Fruit fly (Drosophila melanogaster): ENCODE measurements around the gene CG14434.

Gene CG14434

dm6 chrX:6860413-6861089 is 6.4 kb downstream of the CG14434 start (continued):
- TF ChIP-seq Mrtf (GFP tag; IDR thresholded peaks at IDR 0.05), result no peak
- no peak for TF ChIP-seq chm (GFP tag; IDR thresholded peaks at IDR 0.05)
- no peak for TF ChIP-seq CG3838 (GFP tag; optimal IDR thresholded peaks at IDR 0.05)
- no peak for TF ChIP-seq CG43689 (GFP tag; IDR thresholded peaks at IDR 0.05)
- TF ChIP-seq CG9817 (tag; optimal IDR thresholded peaks at IDR 0.05), result no peak
- TF ChIP-seq wdn (GFP tag; IDR thresholded peaks at IDR 0.05), result no peak
- no peak for TF ChIP-seq tup (GFP tag; optimal IDR thresholded peaks at IDR 0.05)
- no peak for TF ChIP-seq CG14050 (GFP tag; IDR thresholded peaks at IDR 0.05)
- no peak for TF ChIP-seq gsb-n (tag; optimal IDR thresholded peaks at IDR 0.05)
- no peak for TF ChIP-seq ci (GFP tag; IDR thresholded peaks at IDR 0.05)
- TF ChIP-seq CG18599 (GFP tag; optimal IDR thresholded peaks at IDR 0.05), result no peak
- no peak for TF ChIP-seq CG12659 (GFP tag; optimal IDR thresholded peaks at IDR 0.05)
- TF ChIP-seq CG30431 (GFP tag; optimal IDR thresholded peaks at IDR 0.05), result no peak
- TF ChIP-seq Chrac-16 (GFP tag; optimal IDR thresholded peaks at IDR 0.05), result no peak
- TF ChIP-seq CG10366 (GFP tag; IDR thresholded peaks at IDR 0.05), result no peak
- peak; percentile 56 for TF ChIP-seq CG11504 (tag; optimal IDR thresholded peaks at IDR 0.05)
- TF ChIP-seq zen2 (GFP tag; IDR thresholded peaks at IDR 0.05; ENCODE audit: partially characterized antibody), result no peak
- no peak for TF ChIP-seq Nf-YB (GFP tag; optimal IDR thresholded peaks at IDR 0.05)
- no peak for TF ChIP-seq dm (GFP tag; optimal IDR thresholded peaks at IDR 0.05)
- no peak for TF ChIP-seq CG33213 (GFP tag; optimal IDR thresholded peaks at IDR 0.05)
- peak; percentile 13 for TF ChIP-seq psq (GFP tag; optimal IDR thresholded peaks at IDR 0.05)
- TF ChIP-seq TFAM (GFP tag; optimal IDR thresholded peaks at IDR 0.05), result no peak
- TF ChIP-seq z (GFP tag; IDR thresholded peaks at IDR 0.05), result no peak
- no peak for TF ChIP-seq NC2α (GFP tag; optimal IDR thresholded peaks at IDR 0.05)
- TF ChIP-seq Rx (GFP tag; IDR thresholded peaks at IDR 0.05), result no peak
- TF ChIP-seq CG6791 (GFP tag; IDR thresholded peaks at IDR 0.05; ENCODE audit: partially characterized antibody), result no peak
- no peak for TF ChIP-seq Spps (tag; optimal IDR thresholded peaks at IDR 0.05)
- no peak for TF ChIP-seq Hr3 (GFP tag; optimal IDR thresholded peaks at IDR 0.05)
- no peak for TF ChIP-seq CHES-1-like (GFP tag; optimal IDR thresholded peaks at IDR 0.05)
- TF ChIP-seq ssp (GFP tag; IDR thresholded peaks at IDR 0.05), result no peak
- TF ChIP-seq Ssrp (tag; optimal IDR thresholded peaks at IDR 0.05), result peak; percentile 30

dm6 chrX:6859756-6860412 is 7.1 kb downstream of the CG14434 start:
- TF ChIP-seq cato (GFP tag; optimal IDR thresholded peaks at IDR 0.05; ENCODE audit: borderline replicate concordance) (peak; percentile 62), Hr3 (GFP tag; optimal IDR thresholded peaks at IDR 0.05) (peak; percentile 19), maf-S (GFP tag; optimal IDR thresholded peaks at IDR 0.05) (no peak), ewg (GFP tag; optimal IDR thresholded peaks at IDR 0.05) (peak; percentile 21), CG17568 (GFP tag; optimal IDR thresholded peaks at IDR 0.05) (no peak), sug (tag; optimal IDR thresholded peaks at IDR 0.05) (peak; percentile 25), grau (tag; optimal IDR thresholded peaks at IDR 0.05) (peak; percentile 58), z (GFP tag; IDR thresholded peaks at IDR 0.05) (no peak), dati (GFP tag; IDR thresholded peaks at IDR 0.05) (peak; percentile 19; the same call in 1 of the 2 replicates), Hand (GFP tag; optimal IDR thresholded peaks at IDR 0.05) (no peak), exex (tag; optimal IDR thresholded peaks at IDR 0.05) (peak; percentile 20), CG8359 (GFP tag; optimal IDR thresholded peaks at IDR 0.05; ENCODE audit: borderline replicate concordance) (peak; percentile 59), Ssrp (tag; optimal IDR thresholded peaks at IDR 0.05) (peak; percentile 85), salm (tag; optimal IDR thresholded peaks at IDR 0.05) (no peak), ash1 (GFP tag; optimal IDR thresholded peaks at IDR 0.05) (no peak), dan (GFP tag; IDR thresholded peaks at IDR 0.05) (no peak), CG6813 (GFP tag; optimal IDR thresholded peaks at IDR 0.05) (peak; percentile 67), CG17802 (tag; optimal IDR thresholded peaks at IDR 0.05) (no peak), CHES-1-like (GFP tag; optimal IDR thresholded peaks at IDR 0.05) (no peak), HLH54F (GFP tag; optimal IDR thresholded peaks at IDR 0.05) (peak; percentile 28), Oaz (GFP tag; IDR thresholded peaks at IDR 0.05) (peak; percentile 58), org-1 (GFP tag; optimal IDR thresholded peaks at IDR 0.05) (peak; percentile 74), Spps (tag; optimal IDR thresholded peaks at IDR 0.05) (peak; percentile 52)
